Fruit fly (Drosophila melanogaster) whole organism, adult: ENCODE measurements around the gene CG31482.

Experiments used
- CG11617 ChIP-seq: fragments of 200-800 bp; sonication (Bioruptor generic); optimal IDR thresholded peaks from 2 replicates; lab custom pipeline; 2017; ENCODE audit warnings: mild to moderate bottlenecking, missing biosample characterization, missing genetic modification reagents, missing genetic modification characterization
- CG12768 ChIP-seq: fragments of 200-800 bp; sonication (Bioruptor generic); optimal IDR thresholded peaks from 2 replicates; lab custom pipeline; 2017; ENCODE audit warnings: missing biosample characterization, missing genetic modification characterization, mild to moderate bottlenecking, moderate library complexity, missing genetic modification reagents
- CG14711 ChIP-seq: fragments of 200-800 bp; sonication (Bioruptor generic); optimal IDR thresholded peaks from 2 replicates; lab custom pipeline; 2018; ENCODE audit warnings: missing biosample characterization, mild to moderate bottlenecking, missing genetic modification characterization, moderate library complexity
- CG1620 ChIP-seq: fragments of 200-800 bp; sonication (Bioruptor generic); optimal IDR thresholded peaks from 2 replicates; lab custom pipeline; 2016; ENCODE audit warnings: missing biosample characterization, missing genetic modification characterization
- CG33017 ChIP-seq: fragments of 200-800 bp; sonication (Bioruptor generic); optimal IDR thresholded peaks from 2 replicates; lab custom pipeline; 2018; ENCODE audit warnings: missing biosample characterization, mild to moderate bottlenecking, missing genetic modification characterization, moderate library complexity
- CG5204 ChIP-seq: fragments of 200-800 bp; sonication (Bioruptor generic); optimal IDR thresholded peaks from 2 replicates; lab custom pipeline; 2016; ENCODE audit warnings: missing biosample characterization, missing genetic modification characterization
- CG7045 ChIP-seq: fragments of 200-800 bp; sonication (Bioruptor generic); optimal IDR thresholded peaks from 2 replicates; lab custom pipeline; 2017; ENCODE audit warnings: missing biosample characterization, mild to moderate bottlenecking, missing genetic modification characterization
- CG7101 ChIP-seq: fragments of 200-800 bp; sonication (Bioruptor generic); optimal IDR thresholded peaks from 2 replicates; lab custom pipeline; 2018; ENCODE audit warnings: missing biosample characterization, mild to moderate bottlenecking, missing genetic modification characterization, moderate library complexity
- Clk ChIP-seq: fragments of 200-800 bp; sonication (Bioruptor generic); optimal IDR thresholded peaks from 2 replicates; lab custom pipeline; 2017; ENCODE audit warnings: missing biosample characterization, missing genetic modification characterization
- Crg-1 ChIP-seq: fragments of 200-800 bp; sonication (Bioruptor generic); optimal IDR thresholded peaks from 2 replicates; lab custom pipeline; 2016; ENCODE audit warnings: missing biosample characterization, missing genetic modification characterization
- Hr96 ChIP-seq: fragments of 200-800 bp; sonication (Bioruptor generic); optimal IDR thresholded peaks from 2 replicates; lab custom pipeline; 2016; ENCODE audit warnings: missing biosample characterization, missing genetic modification characterization
- Mnt ChIP-seq: fragments of 200-800 bp; sonication (Bioruptor generic); optimal IDR thresholded peaks from 2 replicates; lab custom pipeline; 2016; ENCODE audit warnings: missing biosample characterization, mild to moderate bottlenecking, missing genetic modification characterization
- bab1 ChIP-seq: fragments of 200-800 bp; sonication (Bioruptor generic); optimal IDR thresholded peaks from 3 replicates; lab custom pipeline; 2019; ENCODE audit warnings: missing biosample characterization, mild to moderate bottlenecking, missing genetic modification characterization, moderate library complexity
- cic ChIP-seq: fragments of 200-800 bp; sonication (Bioruptor generic); optimal IDR thresholded peaks from 2 replicates; lab custom pipeline; 2017; ENCODE audit warnings: missing biosample characterization, mild to moderate bottlenecking, missing genetic modification characterization, moderate library complexity
- cnc ChIP-seq, 2 experiments: fragments of >200 bp; optimal IDR thresholded peaks; 2 replicates each; lab custom pipeline; 2017
- kay ChIP-seq: fragments of 200-800 bp; sonication (Bioruptor generic); peaks from one replicate; lab custom pipeline; 2016; ENCODE audit warnings: missing biosample characterization, missing genetic modification characterization, borderline replicate concordance
- ovo ChIP-seq: fragments of 200-800 bp; sonication (Bioruptor generic); optimal IDR thresholded peaks from 2 replicates; lab custom pipeline; 2016; ENCODE audit warnings: missing biosample characterization, missing genetic modification characterization
- pad ChIP-seq: fragments of 200-800 bp; sonication (Bioruptor generic); optimal IDR thresholded peaks from 3 replicates; lab custom pipeline; 2017; ENCODE audit warnings: missing biosample characterization, missing genetic modification characterization, mild to moderate bottlenecking, moderate library complexity, missing genetic modification reagents
- tj ChIP-seq: fragments of 200-800 bp; sonication (Bioruptor generic); optimal IDR thresholded peaks from 3 replicates; lab custom pipeline; 2017; ENCODE audit warnings: missing biosample characterization, mild to moderate bottlenecking, missing genetic modification characterization, moderate library complexity
- toe ChIP-seq: fragments of 200-800 bp; sonication (Bioruptor generic); optimal IDR thresholded peaks from 2 replicates; lab custom pipeline; 2016; ENCODE audit warnings: missing biosample characterization, missing genetic modification characterization

The CG31482 gene

DNA sequence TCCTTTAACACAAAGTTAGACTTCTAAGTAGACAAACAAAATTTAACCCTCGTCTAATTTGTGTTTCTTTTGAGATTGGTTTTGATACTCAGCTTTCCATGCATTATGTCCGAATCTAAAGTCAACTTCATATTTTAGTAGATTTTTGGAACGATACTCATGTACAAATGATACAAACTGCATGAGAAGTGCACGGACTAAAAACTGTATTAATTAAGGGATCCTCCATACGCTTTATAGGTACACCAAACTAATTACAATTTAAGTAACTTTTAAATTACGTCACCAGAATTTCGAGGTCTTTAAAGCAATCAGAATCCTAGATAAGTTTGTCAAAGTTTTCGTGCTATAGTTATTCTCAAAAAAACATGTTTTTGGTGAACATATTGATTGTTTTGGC, at the start of gene CG31482:
Gene CG31482, plus strand, starts transcription at position 301 of the 400 bp plus-strand sequence.
- TF ChIP-seq CG12768 (no peak), CG5204 (GFP tag; lab: Kevin White, UChicago) (no peak)

DNA sequence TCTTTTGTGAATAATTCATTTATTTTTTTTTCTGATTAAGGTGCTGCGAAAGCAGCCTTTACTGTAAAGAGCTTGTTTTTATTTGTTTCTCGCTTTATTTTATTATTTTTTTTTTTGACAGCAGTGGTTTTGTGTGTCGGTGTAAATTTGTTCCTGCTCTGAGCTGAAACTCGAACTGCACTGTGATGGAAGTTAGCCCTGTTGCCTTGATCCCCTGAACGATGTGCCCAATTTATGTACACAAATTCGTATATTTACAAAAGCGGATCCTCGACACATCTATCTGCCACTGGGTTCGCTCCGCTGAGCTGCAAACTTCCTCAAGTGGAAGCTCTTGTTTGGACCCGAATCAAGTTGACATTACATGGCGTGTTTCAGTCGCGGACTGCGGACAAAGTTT, 40.8 kb upstream of the CG31482 start, which contains the start of gene CG1137:
Gene CG1137, minus strand, starts transcription at position 101 of the 400 bp plus-strand sequence.
- TF ChIP-seq CG7045 (GFP tag; lab: Kevin White, UChicago) (no peak), CG5204 (GFP tag; lab: Kevin White, UChicago) (no peak), Hr96 (GFP tag; lab: Kevin White, UChicago) (no peak), CG14711 (tag; lab: Kevin White, UChicago) (no peak), tj (GFP tag; lab: Kevin White, UChicago) (no peak), pad (no peak), cic (no peak), CG12768 (no peak)

- no peak for TF ChIP-seq cic
- TF ChIP-seq CG12768, result no peak
- TF ChIP-seq CG33017 (tag; lab: Kevin White, UChicago), result no peak
- no peak for TF ChIP-seq Crg-1
- no peak for TF ChIP-seq CG7045 (GFP tag; lab: Kevin White, UChicago)
- no peak for TF ChIP-seq bab1 (GFP tag; lab: Kevin White, UChicago)
- TF ChIP-seq Clk (GFP tag; lab: Kevin White, UChicago), result no peak
- no peak for TF ChIP-seq CG5204 (GFP tag; lab: Kevin White, UChicago)
- no peak for TF ChIP-seq CG11617 (GFP tag; lab: Kevin White, UChicago)
- no peak for TF ChIP-seq CG1620 (GFP tag; lab: Kevin White, UChicago)
- TF ChIP-seq cnc (optimal IDR thresholded peaks at IDR 0.05; lab: Kevin White, UChicago), result no peak
Observed at dm6 chr3R:6568835-6569234, 32.2 kb upstream of the CG31482 start.

- TF ChIP-seq cnc (optimal IDR thresholded peaks at IDR 0.05; lab: Kevin White, UChicago) (no peak), Crg-1 (no peak), tj (GFP tag; lab: Kevin White, UChicago) (no peak), CG5204 (GFP tag; lab: Kevin White, UChicago) (no peak), CG7045 (GFP tag; lab: Kevin White, UChicago) (no peak), Clk (GFP tag; lab: Kevin White, UChicago) (no peak), ovo (GFP tag; lab: Kevin White, UChicago) (no peak), CG33017 (tag; lab: Kevin White, UChicago) (no peak), Hr96 (GFP tag; lab: Kevin White, UChicago) (no peak), CG14711 (tag; lab: Kevin White, UChicago) (no peak), bab1 (GFP tag; lab: Kevin White, UChicago) (no peak), CG7101 (tag; lab: Kevin White, UChicago) (no peak), CG12768 (no peak), cic (no peak), toe (GFP tag; lab: Kevin White, UChicago) (no peak), Mnt (GFP tag; lab: Kevin White, UChicago) (no peak), CG1620 (GFP tag; lab: Kevin White, UChicago) (no peak), kay (GFP tag; lab: Kevin White, UChicago) (no peak), CG11617 (GFP tag; lab: Kevin White, UChicago) (no peak), pad (no peak)
Observed at dm6 chr3R:6580484-6580883, 20.6 kb upstream of the CG31482 start, which contains the start of gene CG2336. Gene CG2336, plus strand, starts transcription at chr3R:6580784.

- TF ChIP-seq CG11617 (GFP tag; lab: Kevin White, UChicago) (no peak), Clk (GFP tag; lab: Kevin White, UChicago) (no peak), CG12768 (no peak), CG7045 (GFP tag; lab: Kevin White, UChicago) (no peak), ovo (GFP tag; lab: Kevin White, UChicago) (no peak), tj (GFP tag; lab: Kevin White, UChicago) (no peak), pad (no peak), bab1 (GFP tag; lab: Kevin White, UChicago) (no peak)
Observed at dm6 chr3R:6593068-6593567, 7.9 kb upstream of the CG31482 start, which contains the start of gene dpr11. Gene dpr11, minus strand, starts transcription at chr3R:6593330.

- TF ChIP-seq bab1 (GFP tag; lab: Kevin White, UChicago), result no peak
- TF ChIP-seq pad, result no peak
- TF ChIP-seq tj (GFP tag; lab: Kevin White, UChicago), result no peak
- no peak for TF ChIP-seq cnc (optimal IDR thresholded peaks at IDR 0.05; lab: Kevin White, UChicago)
- TF ChIP-seq toe (GFP tag; lab: Kevin White, UChicago), result no peak
- no peak for TF ChIP-seq CG12768
- TF ChIP-seq Hr96 (GFP tag; lab: Kevin White, UChicago), result no peak
- TF ChIP-seq CG11617 (GFP tag; lab: Kevin White, UChicago), result no peak
- no peak for TF ChIP-seq CG14711 (tag; lab: Kevin White, UChicago)
- no peak for TF ChIP-seq CG7045 (GFP tag; lab: Kevin White, UChicago)
- no peak for TF ChIP-seq kay (GFP tag; lab: Kevin White, UChicago)
- TF ChIP-seq Clk (GFP tag; lab: Kevin White, UChicago), result no peak
- TF ChIP-seq cic, result no peak
- TF ChIP-seq ovo (GFP tag; lab: Kevin White, UChicago), result no peak
- TF ChIP-seq CG1620 (GFP tag; lab: Kevin White, UChicago), result no peak
- no peak for TF ChIP-seq CG5204 (GFP tag; lab: Kevin White, UChicago)
Observed at dm6 chr3R:6597922-6598321, 3.1 kb upstream of the CG31482 start, which contains the start of gene CG1138. Gene CG1138, minus strand, starts transcription at chr3R:6598022.
